Fruit fly (Drosophila melanogaster): ENCODE measurements around the gene Hmgcr.

Gene Hmgcr

dm6 chr3R:23767417-23767853 lies 34.3 kb downstream of the Hmgcr start, which contains the start of the genes CG10214 and CG10375 (continued):
- TF ChIP-seq Gug (GFP tag; IDR thresholded peaks at IDR 0.05) (peak; percentile 57; the same call in 1 of the 2 replicates), pdm3 (GFP tag; optimal IDR thresholded peaks at IDR 0.05) (peak; percentile 72), CG11762 (GFP tag; optimal IDR thresholded peaks at IDR 0.05; ENCODE audit: insufficient read depth) (peak; percentile 0), CG11902 (GFP tag; optimal IDR thresholded peaks at IDR 0.05) (peak; percentile 45), CG3919 (GFP tag; optimal IDR thresholded peaks at IDR 0.05) (peak; percentile 75), vri (GFP tag; optimal IDR thresholded peaks at IDR 0.05) (peak; percentile 72), CG6792 (GFP tag; optimal IDR thresholded peaks at IDR 0.05) (peak; percentile 56), CG7368 (GFP tag; optimal IDR thresholded peaks at IDR 0.05) (peak; percentile 60), CG16779 (tag; optimal IDR thresholded peaks at IDR 0.05) (no peak), Hr38 (GFP tag; optimal IDR thresholded peaks at IDR 0.05) (peak; percentile 8), topi (GFP tag; optimal IDR thresholded peaks at IDR 0.05) (peak; percentile 71), svp (GFP tag) (no peak), net (GFP tag; optimal IDR thresholded peaks at IDR 0.05) (peak; percentile 22), CG6808 (GFP tag; optimal IDR thresholded peaks at IDR 0.05) (peak; percentile 14), Eip93F (GFP tag; optimal IDR thresholded peaks at IDR 0.05) (no peak), fd59A (GFP tag; optimal IDR thresholded peaks at IDR 0.05) (no peak), CG8319 (GFP tag; optimal IDR thresholded peaks at IDR 0.05) (peak; percentile 46), lz (GFP tag; optimal IDR thresholded peaks at IDR 0.05) (peak; percentile 81), Eip75B (GFP tag; optimal IDR thresholded peaks at IDR 0.05) (peak; percentile 58), OdsH (GFP tag; optimal IDR thresholded peaks at IDR 0.05) (peak; percentile 71), CG6276 (GFP tag; optimal IDR thresholded peaks at IDR 0.05) (no peak), Lpt (GFP tag; optimal IDR thresholded peaks at IDR 0.05) (no peak), CG6854 (GFP tag; optimal IDR thresholded peaks at IDR 0.05) (peak; percentile 52)

dm6 chr3R:23772808-23773207 lies 39.7 kb downstream of the Hmgcr start, which contains the start of gene tst:
Gene tst, minus strand, starts transcription at chr3R:23772859.
- TF ChIP-seq acj6 (GFP tag; optimal IDR thresholded peaks at IDR 0.05) = peak; percentile 90
- TF ChIP-seq CG3032 (tag; optimal IDR thresholded peaks at IDR 0.05) = peak; percentile 91
- TF ChIP-seq Ets21C (GFP tag; optimal IDR thresholded peaks at IDR 0.05) = no peak
- peak; percentile 77 for TF ChIP-seq topi (GFP tag; optimal IDR thresholded peaks at IDR 0.05)
- TF ChIP-seq salr (GFP tag; optimal IDR thresholded peaks at IDR 0.05) = peak in 1 of 2 experiments; percentile 61
- peak; percentile 81 for TF ChIP-seq pdm3 (GFP tag; optimal IDR thresholded peaks at IDR 0.05)
- peak; percentile 77 for TF ChIP-seq Hr39 (GFP tag; optimal IDR thresholded peaks at IDR 0.05)
- TF ChIP-seq cyc (GFP tag; optimal IDR thresholded peaks at IDR 0.05) = peak; percentile 82
- TF ChIP-seq Blimp-1 (GFP tag; optimal IDR thresholded peaks at IDR 0.05) = peak; percentile 56
- TF ChIP-seq CG16779 (tag; optimal IDR thresholded peaks at IDR 0.05) = no peak
- TF ChIP-seq Lpt (GFP tag; optimal IDR thresholded peaks at IDR 0.05) = peak; percentile 84
- peak; percentile 87 for TF ChIP-seq CG34406 (GFP tag; optimal IDR thresholded peaks at IDR 0.05)
- TF ChIP-seq vri (GFP tag; optimal IDR thresholded peaks at IDR 0.05) = peak; percentile 62
- TF ChIP-seq fkh (GFP tag; optimal IDR thresholded peaks at IDR 0.05) = peak; percentile 90
- TF ChIP-seq dac (GFP tag; optimal IDR thresholded peaks at IDR 0.05) = peak; percentile 77
- peak; percentile 84 for TF ChIP-seq CG6792 (GFP tag; optimal IDR thresholded peaks at IDR 0.05)
- peak; percentile 85 for TF ChIP-seq dsx (GFP tag; optimal IDR thresholded peaks at IDR 0.05; ENCODE audit: poor library complexity, severe bottlenecking)
- TF ChIP-seq OdsH (GFP tag; optimal IDR thresholded peaks at IDR 0.05) = peak; percentile 92
- TF ChIP-seq esn (GFP tag; optimal IDR thresholded peaks at IDR 0.05) = peak; percentile 88
- peak; percentile 81 for TF ChIP-seq CG8319 (GFP tag; optimal IDR thresholded peaks at IDR 0.05)
- peak; percentile 95 for TF ChIP-seq Gug (GFP tag; IDR thresholded peaks at IDR 0.05)
- peak; percentile 96 for TF ChIP-seq eg (GFP tag; IDR thresholded peaks at IDR 0.05)
- TF ChIP-seq Hr4 (GFP tag; optimal IDR thresholded peaks at IDR 0.05) = no peak
- TF ChIP-seq CG6854 (GFP tag; optimal IDR thresholded peaks at IDR 0.05) = peak; percentile 29
- TF ChIP-seq CG7368 (GFP tag; optimal IDR thresholded peaks at IDR 0.05) = peak; percentile 75
- TF ChIP-seq CG3919 (GFP tag; optimal IDR thresholded peaks at IDR 0.05) = peak; percentile 86
- peak; percentile 83 for TF ChIP-seq net (GFP tag; optimal IDR thresholded peaks at IDR 0.05)
- TF ChIP-seq ss (GFP tag; optimal IDR thresholded peaks at IDR 0.05) = no peak
- TF ChIP-seq CG11762 (GFP tag; optimal IDR thresholded peaks at IDR 0.05; ENCODE audit: insufficient read depth) = peak; percentile 80
- peak; percentile 90 for TF ChIP-seq CG8119 (GFP tag; IDR thresholded peaks at IDR 0.05)
- peak; percentile 84 for TF ChIP-seq CG10669 (GFP tag; optimal IDR thresholded peaks at IDR 0.05)
- no peak for TF ChIP-seq Hr38 (GFP tag; optimal IDR thresholded peaks at IDR 0.05)
- TF ChIP-seq Sox14 (GFP tag; optimal IDR thresholded peaks at IDR 0.05) = peak; percentile 78
- no peak for TF ChIP-seq Met (GFP tag; optimal IDR thresholded peaks at IDR 0.05)
- TF ChIP-seq CG4318 (GFP tag; optimal IDR thresholded peaks at IDR 0.05) = peak; percentile 85
- no peak for TF ChIP-seq Eip75B (GFP tag; optimal IDR thresholded peaks at IDR 0.05)
- peak; percentile 10 for TF ChIP-seq fd85E (GFP tag; optimal IDR thresholded peaks at IDR 0.05)
- TF ChIP-seq CG6808 (GFP tag; optimal IDR thresholded peaks at IDR 0.05) = no peak
- peak; percentile 39 for TF ChIP-seq Eip93F (GFP tag; optimal IDR thresholded peaks at IDR 0.05)
- TF ChIP-seq spab (GFP tag; optimal IDR thresholded peaks at IDR 0.05) = peak; percentile 67
- no peak for TF ChIP-seq CG9139 (GFP tag; optimal IDR thresholded peaks at IDR 0.05)
